Fruit fly (Drosophila melanogaster) whole organism, prepupa: ENCODE results near the gene CG4287.

ENCODE experiments used
- CG6163 ChIP-seq: fragments of 200-800 bp; sonication (Bioruptor generic); IDR thresholded peaks from 3 replicates; pipeline ENCODE4 v1.3.6; 2022; ENCODE audit warnings: missing biosample characterization, missing genetic modification characterization
- Gug ChIP-seq: fragments of 200-800 bp; sonication (Bioruptor generic); IDR thresholded peaks from 2 replicates; pipeline ENCODE4 v1.3.6; 2022; ENCODE audit warnings: missing biosample characterization, missing genetic modification characterization
- Lpt ChIP-seq: fragments of 200-800 bp; sonication (Bioruptor generic); optimal IDR thresholded peaks from 3 replicates; lab custom pipeline; 2016; ENCODE audit warnings: missing biosample characterization, missing genetic modification characterization
- OdsH ChIP-seq: fragments of 200-800 bp; sonication (Bioruptor generic); optimal IDR thresholded peaks from 3 replicates; lab custom pipeline; 2016; ENCODE audit warnings: missing biosample characterization, missing genetic modification characterization
- Sox15 ChIP-seq: fragments of 200-800 bp; sonication (Bioruptor generic); optimal IDR thresholded peaks from 3 replicates; lab custom pipeline; 2016; ENCODE audit warnings: missing biosample characterization, missing genetic modification characterization
- cyc ChIP-seq: fragments of 200-800 bp; sonication (Bioruptor generic); optimal IDR thresholded peaks from 3 replicates; lab custom pipeline; 2016; ENCODE audit warnings: missing biosample characterization, missing genetic modification characterization

dm6 chr3R:15920751-15921156 lies 42.9 kb downstream of the CG4287 start, which contains the start of gene Fbxl7:
- TF ChIP-seq OdsH = no peak
- peak; percentile 34 for TF ChIP-seq Lpt
- TF ChIP-seq cyc (GFP tag; lab: Kevin White, UChicago) = no peak
- no peak for TF ChIP-seq Gug (GFP tag; lab: Robert Waterston, UW)
- TF ChIP-seq CG6163 (GFP tag; lab: Robert Waterston, UW) = peak; percentile 71
- no peak for TF ChIP-seq Sox15
